Worm (Caenorhabditis elegans): ENCODE results near the gene F53H2.3.
A peak's percentile ranks its signal among the peaks of the same experiment; 100 is the strongest.

Gene F53H2.3

DNA sequence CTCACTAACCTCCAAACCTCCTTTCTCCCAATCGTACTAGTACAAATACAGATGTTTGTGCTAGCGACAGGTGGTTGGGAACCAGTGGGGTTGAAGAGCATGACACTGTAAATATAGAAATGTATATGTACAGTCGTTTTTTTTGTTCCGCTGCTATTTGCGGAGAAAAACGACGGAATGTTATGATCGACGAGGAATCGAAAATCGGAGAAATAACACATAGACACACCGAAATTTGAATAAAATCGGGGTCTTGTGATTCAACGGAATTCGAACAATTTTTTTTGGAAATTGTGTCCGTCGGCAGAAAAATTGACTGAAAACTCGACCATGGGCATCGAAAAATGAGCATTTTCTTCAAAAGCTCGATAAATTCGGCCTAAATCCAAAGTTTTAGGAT lies at the start of gene F53H2.3:
Gene F53H2.3, minus strand, starts transcription at position 101 of the 400 bp plus-strand sequence.
- TF ChIP-seq ets-7 (tag; optimal IDR thresholded peaks at IDR 0.05) (no peak), B0310.2 (tag; optimal IDR thresholded peaks at IDR 0.05) (no peak)

DNA sequence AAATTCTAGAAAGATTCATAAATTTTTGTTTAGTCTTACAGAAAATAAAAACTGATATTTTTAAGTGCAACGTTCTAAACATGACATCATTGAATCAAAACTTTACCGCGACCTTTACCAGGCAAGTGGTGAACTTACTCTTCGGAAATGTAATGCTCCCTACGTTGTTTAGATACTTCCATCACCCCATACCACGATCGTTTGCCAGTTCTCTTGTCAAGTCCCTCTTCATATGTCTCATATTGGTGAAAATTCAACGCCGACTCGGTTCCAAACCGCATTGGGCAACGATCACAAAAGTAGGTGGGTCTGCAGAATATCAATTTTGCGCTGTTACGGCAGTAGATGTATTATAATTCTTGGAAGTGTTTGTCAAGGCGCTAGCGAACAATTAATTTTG lies 49.2 kb upstream of the F53H2.3 start, which contains the start of gene B0250.18:
Gene B0250.18, minus strand, starts transcription at position 101 of the 400 bp plus-strand sequence.
- no peak for TF ChIP-seq tra-4 (tag; optimal IDR thresholded peaks at IDR 0.05)
- TF ChIP-seq tbx-11 (GFP tag; IDR thresholded peaks at IDR 0.05), result no peak
- TF ChIP-seq tbx-37 (GFP tag; conservative IDR thresholded peaks at IDR 0.05), result no peak
- TF ChIP-seq aly-1 (tag; optimal IDR thresholded peaks at IDR 0.05), result no peak
- no peak for TF ChIP-seq B0310.2 (tag; optimal IDR thresholded peaks at IDR 0.05)
- no peak for TF ChIP-seq F13C5.2 (tag; optimal IDR thresholded peaks at IDR 0.05)
- TF ChIP-seq ets-7 (tag; optimal IDR thresholded peaks at IDR 0.05), result no peak
- TF ChIP-seq ceh-13 (GFP tag; optimal IDR thresholded peaks at IDR 0.05), result no peak
- TF ChIP-seq scrt-1 (GFP tag; IDR thresholded peaks at IDR 0.05), result no peak

DNA sequence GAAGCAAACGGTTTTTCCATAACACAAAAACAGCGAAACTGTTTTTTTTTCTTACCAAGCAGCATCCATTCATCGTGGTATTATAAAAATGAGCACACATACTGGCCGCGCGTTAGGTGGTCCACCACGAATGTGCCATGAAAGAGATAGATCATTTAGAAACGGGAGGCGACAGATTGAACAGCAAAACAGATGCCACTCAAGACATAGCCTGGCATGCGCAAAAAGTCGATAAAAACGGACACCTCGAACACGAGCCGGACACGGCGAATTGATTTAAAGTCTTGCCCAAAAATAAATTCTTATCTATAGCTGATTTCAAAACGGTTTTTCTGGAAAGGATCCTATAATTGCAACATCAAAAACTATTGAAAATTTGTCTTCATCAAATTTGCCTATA lies 45.6 kb upstream of the F53H2.3 start:
- TF ChIP-seq hmg-4 (GFP tag; optimal IDR thresholded peaks at IDR 0.05) (no peak), ceh-13 (GFP tag; optimal IDR thresholded peaks at IDR 0.05) (no peak), ceh-36 (tag; optimal IDR thresholded peaks at IDR 0.05) (no peak), scrt-1 (GFP tag; IDR thresholded peaks at IDR 0.05) (no peak), ama-1 (optimal IDR thresholded peaks at IDR 0.05) (no peak), aly-1 (tag; optimal IDR thresholded peaks at IDR 0.05) (no peak), tbx-11 (GFP tag; IDR thresholded peaks at IDR 0.05) (no peak), pes-1 (GFP tag; IDR thresholded peaks at IDR 0.05) (no peak), tbx-37 (GFP tag; conservative IDR thresholded peaks at IDR 0.05) (no peak), B0310.2 (tag; optimal IDR thresholded peaks at IDR 0.05) (no peak), hmbx-1 (tag; optimal IDR thresholded peaks at IDR 0.05) (no peak), hnd-1 (tag; optimal IDR thresholded peaks at IDR 0.05) (no peak), F13C5.2 (tag; optimal IDR thresholded peaks at IDR 0.05) (no peak), sea-1 (GFP tag; conservative IDR thresholded peaks at IDR 0.05) (no peak), tra-4 (tag; optimal IDR thresholded peaks at IDR 0.05) (no peak), flt-1 (GFP tag; IDR thresholded peaks at IDR 0.05) (no peak), ets-7 (tag; optimal IDR thresholded peaks at IDR 0.05) (no peak)

DNA sequence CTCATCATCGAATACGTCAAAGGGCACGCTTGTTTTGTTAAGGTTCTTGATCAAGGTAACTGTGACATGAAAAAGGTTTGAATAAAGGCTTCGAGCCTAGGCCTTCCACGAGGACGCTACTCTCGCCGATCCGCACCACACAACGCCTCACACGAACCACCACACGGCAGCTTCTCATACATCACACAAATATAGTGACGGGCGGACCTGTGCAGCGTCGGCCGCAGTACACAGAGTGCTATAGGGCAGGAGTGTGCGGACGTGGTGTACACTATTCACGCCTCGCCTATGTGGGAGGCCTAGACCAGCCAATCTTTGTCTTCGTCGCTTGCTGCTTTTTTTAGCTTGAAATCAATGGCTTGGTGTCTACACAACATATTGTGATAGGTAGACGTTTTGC lies 44.1 kb upstream of the F53H2.3 start:
- TF ChIP-seq ceh-36 (tag; optimal IDR thresholded peaks at IDR 0.05) (no peak), aly-1 (tag; optimal IDR thresholded peaks at IDR 0.05) (no peak), hnd-1 (tag; optimal IDR thresholded peaks at IDR 0.05) (no peak), tra-4 (tag; optimal IDR thresholded peaks at IDR 0.05) (no peak), hmg-4 (GFP tag; optimal IDR thresholded peaks at IDR 0.05) (peak; percentile 58), pes-1 (GFP tag; IDR thresholded peaks at IDR 0.05) (no peak), scrt-1 (GFP tag; IDR thresholded peaks at IDR 0.05) (peak; percentile 54; the same call in 1 of the 2 replicates), F13C5.2 (tag; optimal IDR thresholded peaks at IDR 0.05) (peak; percentile 12), tbx-11 (GFP tag; IDR thresholded peaks at IDR 0.05) (no peak), B0310.2 (tag; optimal IDR thresholded peaks at IDR 0.05) (no peak), ama-1 (optimal IDR thresholded peaks at IDR 0.05) (no peak), flt-1 (GFP tag; IDR thresholded peaks at IDR 0.05) (no peak), sea-1 (GFP tag; conservative IDR thresholded peaks at IDR 0.05) (no peak)

DNA sequence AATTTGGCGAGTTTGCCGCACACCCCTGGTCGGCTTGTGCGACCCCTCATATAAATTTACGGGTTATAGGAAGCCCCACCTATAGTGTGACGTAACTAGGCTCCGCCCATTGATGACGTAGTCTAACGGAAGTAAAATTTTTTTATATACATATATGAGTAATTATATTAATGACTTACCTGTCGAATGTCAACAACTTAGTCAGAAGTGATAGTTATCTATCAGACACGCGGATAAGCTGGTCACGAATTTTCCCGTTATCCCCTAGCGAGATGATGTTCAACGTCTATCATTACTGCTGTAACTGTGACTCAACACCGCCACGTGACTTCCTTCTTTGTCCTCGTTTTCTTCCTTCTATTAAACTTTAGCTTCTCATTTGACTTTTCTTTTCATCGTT lies 42.3 kb upstream of the F53H2.3 start, which contains the start of gene srd-70:
Gene srd-70, plus strand, starts transcription at position 301 of the 400 bp plus-strand sequence.
- TF ChIP-seq ama-1 (optimal IDR thresholded peaks at IDR 0.05), result no peak
- no peak for TF ChIP-seq hnd-1 (tag; optimal IDR thresholded peaks at IDR 0.05)
- no peak for TF ChIP-seq ceh-13 (GFP tag; optimal IDR thresholded peaks at IDR 0.05)
- TF ChIP-seq flt-1 (GFP tag; IDR thresholded peaks at IDR 0.05), result no peak
- no peak for TF ChIP-seq ceh-36 (tag; optimal IDR thresholded peaks at IDR 0.05)
- no peak for TF ChIP-seq hmbx-1 (tag; optimal IDR thresholded peaks at IDR 0.05)
- TF ChIP-seq ets-7 (tag; optimal IDR thresholded peaks at IDR 0.05), result no peak
- TF ChIP-seq pes-1 (GFP tag; IDR thresholded peaks at IDR 0.05), result no peak
- TF ChIP-seq scrt-1 (GFP tag; IDR thresholded peaks at IDR 0.05), result no peak

DNA sequence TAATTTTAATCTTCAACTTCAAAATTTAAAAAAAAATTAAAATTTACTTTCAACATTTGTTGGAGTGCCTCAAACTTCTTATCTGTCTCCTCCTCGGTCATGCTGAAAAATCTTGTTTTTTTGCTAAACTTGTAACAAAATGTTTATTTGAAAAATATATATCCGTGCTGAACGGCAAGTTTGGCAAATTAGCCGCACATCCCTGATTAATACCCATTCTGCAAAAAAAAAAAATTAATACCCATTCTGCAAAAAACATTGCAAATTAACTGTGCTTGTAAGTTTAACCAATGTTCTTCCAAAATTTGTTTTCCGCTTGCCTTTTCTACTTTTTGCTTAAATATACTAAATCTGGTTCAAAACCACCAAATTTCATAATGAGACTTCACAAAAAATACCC lies 41.5 kb upstream of the F53H2.3 start, which contains the start of gene F48F5.6:
Gene F48F5.6, minus strand, starts transcription at position 101 of the 400 bp plus-strand sequence.
- TF ChIP-seq B0310.2 (tag; optimal IDR thresholded peaks at IDR 0.05) (no peak), flt-1 (GFP tag; IDR thresholded peaks at IDR 0.05) (no peak), hnd-1 (tag; optimal IDR thresholded peaks at IDR 0.05) (no peak), tra-4 (tag; optimal IDR thresholded peaks at IDR 0.05) (no peak), ceh-13 (GFP tag; optimal IDR thresholded peaks at IDR 0.05) (no peak), F13C5.2 (tag; optimal IDR thresholded peaks at IDR 0.05) (no peak), aly-1 (tag; optimal IDR thresholded peaks at IDR 0.05) (no peak), hmbx-1 (tag; optimal IDR thresholded peaks at IDR 0.05) (no peak), scrt-1 (GFP tag; IDR thresholded peaks at IDR 0.05) (no peak), ets-7 (tag; optimal IDR thresholded peaks at IDR 0.05) (no peak), ama-1 (optimal IDR thresholded peaks at IDR 0.05) (no peak), ceh-36 (tag; optimal IDR thresholded peaks at IDR 0.05) (no peak), tbx-11 (GFP tag; IDR thresholded peaks at IDR 0.05) (no peak), hmg-4 (GFP tag; optimal IDR thresholded peaks at IDR 0.05) (no peak)

DNA sequence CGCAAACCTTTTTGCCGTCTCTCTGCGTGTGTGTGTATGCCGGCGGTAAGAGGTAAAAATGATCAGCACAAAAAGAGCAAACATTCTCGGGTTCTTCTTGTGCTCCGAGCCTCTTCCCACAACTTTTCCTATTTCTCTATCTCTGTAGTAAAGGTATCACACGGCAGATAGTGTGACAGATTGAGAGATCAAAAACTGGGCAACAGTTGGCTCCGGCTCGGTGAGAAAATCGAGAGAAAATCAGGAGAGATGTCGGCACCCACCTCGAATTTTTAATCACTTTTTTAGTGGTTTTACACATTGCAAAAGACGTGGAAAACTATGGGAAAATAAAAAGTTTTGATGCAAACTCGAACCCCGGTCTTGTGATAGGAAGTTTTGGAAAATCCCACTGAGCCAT lies 40.2 kb upstream of the F53H2.3 start:
- TF ChIP-seq ets-7 (tag; optimal IDR thresholded peaks at IDR 0.05) (no peak), flt-1 (GFP tag; IDR thresholded peaks at IDR 0.05) (no peak), tra-4 (tag; optimal IDR thresholded peaks at IDR 0.05) (no peak)

DNA sequence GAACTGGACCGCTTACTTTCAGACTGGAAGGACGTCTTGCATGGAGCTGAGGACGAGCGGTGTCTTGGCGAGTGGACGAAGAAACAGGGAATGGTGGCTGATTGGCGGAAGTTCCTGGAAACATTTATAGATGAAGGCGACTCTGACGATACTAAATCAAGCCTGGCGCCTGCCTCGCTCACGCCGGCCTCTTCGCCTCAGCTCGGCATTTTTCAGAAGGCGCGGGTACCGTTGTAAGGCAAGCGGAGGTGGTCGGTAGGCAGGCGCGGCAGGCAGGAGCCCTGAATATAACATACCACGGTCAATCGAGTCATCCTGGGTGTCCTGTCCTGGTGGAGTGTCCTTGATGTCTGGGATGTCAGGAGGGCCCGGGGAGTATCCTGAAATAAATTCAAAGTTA lies 34.3 kb upstream of the F53H2.3 start:
- TF ChIP-seq hmbx-1 (tag; optimal IDR thresholded peaks at IDR 0.05) (no peak), tbx-37 (GFP tag; conservative IDR thresholded peaks at IDR 0.05) (no peak), ceh-13 (GFP tag; optimal IDR thresholded peaks at IDR 0.05) (no peak), flt-1 (GFP tag; IDR thresholded peaks at IDR 0.05) (no peak), sea-1 (GFP tag; conservative IDR thresholded peaks at IDR 0.05) (no peak), tra-4 (tag; optimal IDR thresholded peaks at IDR 0.05) (no peak), hmg-4 (GFP tag; optimal IDR thresholded peaks at IDR 0.05) (no peak), F13C5.2 (tag; optimal IDR thresholded peaks at IDR 0.05) (no peak), scrt-1 (GFP tag; IDR thresholded peaks at IDR 0.05) (no peak), pes-1 (GFP tag; IDR thresholded peaks at IDR 0.05) (no peak), tbx-11 (GFP tag; IDR thresholded peaks at IDR 0.05) (no peak), ceh-36 (tag; optimal IDR thresholded peaks at IDR 0.05) (no peak), ama-1 (optimal IDR thresholded peaks at IDR 0.05) (no peak), B0310.2 (tag; optimal IDR thresholded peaks at IDR 0.05) (no peak), hnd-1 (tag; optimal IDR thresholded peaks at IDR 0.05) (no peak), ets-7 (tag; optimal IDR thresholded peaks at IDR 0.05) (no peak), aly-1 (tag; optimal IDR thresholded peaks at IDR 0.05) (no peak)

All from whole organism, early embryonic.